Fruit fly (Drosophila melanogaster) whole organism, adult: Measurements from ENCODE around the gene CG42764.
A peak's percentile ranks its signal among the peaks of the same experiment; 100 is the strongest.

ENCODE experiments used
- CG11617 ChIP-seq: fragments of 200-800 bp; sonication (Bioruptor generic); optimal IDR thresholded peaks from 2 replicates; lab custom pipeline; 2017; ENCODE audit warnings: mild to moderate bottlenecking, missing biosample characterization, missing genetic modification reagents, missing genetic modification characterization
- CG12768 ChIP-seq: fragments of 200-800 bp; sonication (Bioruptor generic); optimal IDR thresholded peaks from 2 replicates; lab custom pipeline; 2017; ENCODE audit warnings: missing biosample characterization, missing genetic modification characterization, mild to moderate bottlenecking, moderate library complexity, missing genetic modification reagents
- CG14711 ChIP-seq: fragments of 200-800 bp; sonication (Bioruptor generic); optimal IDR thresholded peaks from 2 replicates; lab custom pipeline; 2018; ENCODE audit warnings: missing biosample characterization, mild to moderate bottlenecking, missing genetic modification characterization, moderate library complexity
- CG1620 ChIP-seq: fragments of 200-800 bp; sonication (Bioruptor generic); optimal IDR thresholded peaks from 2 replicates; lab custom pipeline; 2016; ENCODE audit warnings: missing biosample characterization, missing genetic modification characterization
- CG33017 ChIP-seq: fragments of 200-800 bp; sonication (Bioruptor generic); optimal IDR thresholded peaks from 2 replicates; lab custom pipeline; 2018; ENCODE audit warnings: missing biosample characterization, mild to moderate bottlenecking, missing genetic modification characterization, moderate library complexity
- CG5204 ChIP-seq: fragments of 200-800 bp; sonication (Bioruptor generic); optimal IDR thresholded peaks from 2 replicates; lab custom pipeline; 2016; ENCODE audit warnings: missing biosample characterization, missing genetic modification characterization
- CG7045 ChIP-seq: fragments of 200-800 bp; sonication (Bioruptor generic); optimal IDR thresholded peaks from 2 replicates; lab custom pipeline; 2017; ENCODE audit warnings: missing biosample characterization, mild to moderate bottlenecking, missing genetic modification characterization
- CG7101 ChIP-seq: fragments of 200-800 bp; sonication (Bioruptor generic); optimal IDR thresholded peaks from 2 replicates; lab custom pipeline; 2018; ENCODE audit warnings: missing biosample characterization, mild to moderate bottlenecking, missing genetic modification characterization, moderate library complexity
- Crg-1 ChIP-seq: fragments of 200-800 bp; sonication (Bioruptor generic); optimal IDR thresholded peaks from 2 replicates; lab custom pipeline; 2016; ENCODE audit warnings: missing biosample characterization, missing genetic modification characterization
- Hr96 ChIP-seq: fragments of 200-800 bp; sonication (Bioruptor generic); optimal IDR thresholded peaks from 2 replicates; lab custom pipeline; 2016; ENCODE audit warnings: missing biosample characterization, missing genetic modification characterization
- Mnt ChIP-seq: fragments of 200-800 bp; sonication (Bioruptor generic); optimal IDR thresholded peaks from 2 replicates; lab custom pipeline; 2016; ENCODE audit warnings: missing biosample characterization, mild to moderate bottlenecking, missing genetic modification characterization
- bab1 ChIP-seq: fragments of 200-800 bp; sonication (Bioruptor generic); optimal IDR thresholded peaks from 3 replicates; lab custom pipeline; 2019; ENCODE audit warnings: missing biosample characterization, mild to moderate bottlenecking, missing genetic modification characterization, moderate library complexity
- cic ChIP-seq: fragments of 200-800 bp; sonication (Bioruptor generic); optimal IDR thresholded peaks from 2 replicates; lab custom pipeline; 2017; ENCODE audit warnings: missing biosample characterization, mild to moderate bottlenecking, missing genetic modification characterization, moderate library complexity
- cnc ChIP-seq, 2 experiments: fragments of >200 bp; optimal IDR thresholded peaks; 2 replicates each; lab custom pipeline; 2017
- kay ChIP-seq: fragments of 200-800 bp; sonication (Bioruptor generic); peaks from one replicate; lab custom pipeline; 2016; ENCODE audit warnings: missing biosample characterization, missing genetic modification characterization, borderline replicate concordance
- pad ChIP-seq: fragments of 200-800 bp; sonication (Bioruptor generic); optimal IDR thresholded peaks from 3 replicates; lab custom pipeline; 2017; ENCODE audit warnings: missing biosample characterization, missing genetic modification characterization, mild to moderate bottlenecking, moderate library complexity, missing genetic modification reagents
- tj ChIP-seq: fragments of 200-800 bp; sonication (Bioruptor generic); optimal IDR thresholded peaks from 3 replicates; lab custom pipeline; 2017; ENCODE audit warnings: missing biosample characterization, mild to moderate bottlenecking, missing genetic modification characterization, moderate library complexity

The CG42764 gene

DNA sequence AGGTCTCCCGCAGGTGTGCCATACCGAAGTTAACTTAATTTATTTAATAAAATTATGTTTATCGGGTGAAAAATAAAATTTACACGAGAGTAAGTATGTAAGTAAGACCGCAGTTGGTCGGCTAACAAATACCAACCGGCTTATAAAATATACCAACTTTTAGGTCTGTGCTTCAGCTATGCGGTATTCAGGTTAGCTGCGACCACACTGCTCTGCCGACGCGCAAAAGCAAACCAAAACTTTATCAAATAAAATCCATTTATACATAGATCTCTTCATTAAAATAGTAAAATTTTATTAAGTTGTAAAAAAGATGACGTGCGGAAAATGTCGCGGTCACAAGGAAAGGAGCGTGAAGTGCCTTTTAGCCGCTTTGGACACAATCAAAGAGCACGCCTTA, 29.8 kb downstream of the CG42764 start, which contains the start of the genes mRpL15 and CtIP:
Gene mRpL15 (minus strand): TSS at position 141 of the 400 bp plus-strand sequence.
Gene CtIP (plus strand): TSS at position 182 of the 400 bp plus-strand sequence.
- TF ChIP-seq CG12768 (GFP tag; lab: Kevin White, UChicago) (no peak), Mnt (GFP tag; lab: Kevin White, UChicago) (peak; percentile 16)

DNA sequence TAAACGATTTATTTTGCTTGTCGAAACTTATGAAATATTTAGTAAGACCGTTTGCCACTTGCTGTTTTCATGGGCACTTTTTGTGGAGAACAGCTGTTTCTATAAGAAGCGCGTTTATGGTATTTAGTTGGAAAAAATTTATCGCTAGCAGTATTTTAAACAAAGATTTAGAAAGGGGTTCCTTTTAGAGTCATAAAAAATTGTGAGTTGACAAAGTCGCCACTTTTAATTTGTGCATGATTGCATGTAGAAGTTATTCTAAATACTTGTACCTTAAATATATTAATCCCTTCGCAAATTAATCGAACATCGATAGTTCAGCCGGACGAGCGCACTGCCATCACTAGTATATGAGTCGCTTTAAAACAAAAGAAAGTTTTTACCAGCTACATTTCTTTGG, 33.5 kb downstream of the CG42764 start, which contains the start of the genes Las and Psn:
Gene Las (minus strand): TSS at position 65 of the 400 bp plus-strand sequence.
Gene Psn (plus strand): TSS at position 172 of the 400 bp plus-strand sequence.
- TF ChIP-seq tj (GFP tag; lab: Kevin White, UChicago) (peak; percentile 13), CG11617 (peak; percentile 40), bab1 (GFP tag; lab: Kevin White, UChicago) (peak; percentile 56), CG1620 (GFP tag; lab: Kevin White, UChicago) (peak; percentile 12), cic (GFP tag; lab: Kevin White, UChicago) (no peak), Mnt (GFP tag; lab: Kevin White, UChicago) (peak; percentile 39), CG14711 (tag; lab: Kevin White, UChicago) (peak; percentile 23), CG7101 (tag; lab: Kevin White, UChicago) (no peak)

DNA sequence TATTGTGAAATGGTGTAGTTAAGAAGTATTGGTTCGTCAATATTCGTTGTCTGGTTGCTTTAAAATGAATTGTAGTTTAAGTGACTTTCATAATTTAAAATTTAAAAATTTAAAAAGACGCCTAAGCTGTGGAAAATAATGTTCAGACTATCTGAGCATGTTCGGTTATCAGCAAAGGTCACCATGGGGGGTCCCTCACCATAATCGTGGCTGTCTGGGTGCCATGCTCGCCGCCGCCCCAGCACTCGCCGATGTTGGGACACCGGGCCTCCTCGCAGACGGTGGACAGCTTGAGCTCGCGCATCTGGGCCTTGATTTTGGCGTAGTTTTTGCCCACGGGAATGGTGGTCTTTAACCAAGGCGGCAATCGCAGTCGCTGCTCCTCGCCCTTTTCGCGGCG, 34.2 kb downstream of the CG42764 start:
- TF ChIP-seq CG7101 (tag; lab: Kevin White, UChicago), result no peak
- no peak for TF ChIP-seq Hr96
- TF ChIP-seq bab1 (GFP tag; lab: Kevin White, UChicago), result no peak

DNA sequence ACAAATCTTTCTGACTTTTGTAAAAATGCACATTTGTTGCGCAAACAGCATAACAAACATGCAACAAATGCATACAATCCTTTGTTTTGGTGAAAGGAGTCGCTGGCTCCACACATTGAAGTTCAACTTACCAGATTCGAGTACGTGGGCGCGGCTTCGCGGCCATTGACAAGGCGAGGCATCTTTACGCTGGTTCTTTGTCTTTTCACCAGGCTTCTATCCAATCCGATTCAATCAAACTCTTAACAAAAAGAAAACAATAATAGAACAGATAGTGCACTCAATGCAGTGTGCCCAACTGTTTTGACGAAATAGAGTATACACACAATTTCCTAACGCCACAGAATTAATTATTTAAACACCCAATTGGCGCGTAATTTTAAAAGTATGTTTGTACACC, 35.7 kb downstream of the CG42764 start, which contains the start of gene CG5262:
Gene CG5262 (minus strand): TSS at position 294 of the 400 bp plus-strand sequence.
- TF ChIP-seq cnc (optimal IDR thresholded peaks at IDR 0.05; lab: Kevin White, UChicago), result no peak
- TF ChIP-seq cic (GFP tag; lab: Kevin White, UChicago), result no peak
- no peak for TF ChIP-seq CG1620 (GFP tag; lab: Kevin White, UChicago)
- TF ChIP-seq bab1 (GFP tag; lab: Kevin White, UChicago), result peak; percentile 32
- peak; percentile 63 for TF ChIP-seq tj (GFP tag; lab: Kevin White, UChicago)
- TF ChIP-seq Crg-1 (GFP tag; lab: Kevin White, UChicago), result no peak
- no peak for TF ChIP-seq CG5204 (GFP tag; lab: Kevin White, UChicago)
- TF ChIP-seq CG14711 (tag; lab: Kevin White, UChicago), result no peak

DNA sequence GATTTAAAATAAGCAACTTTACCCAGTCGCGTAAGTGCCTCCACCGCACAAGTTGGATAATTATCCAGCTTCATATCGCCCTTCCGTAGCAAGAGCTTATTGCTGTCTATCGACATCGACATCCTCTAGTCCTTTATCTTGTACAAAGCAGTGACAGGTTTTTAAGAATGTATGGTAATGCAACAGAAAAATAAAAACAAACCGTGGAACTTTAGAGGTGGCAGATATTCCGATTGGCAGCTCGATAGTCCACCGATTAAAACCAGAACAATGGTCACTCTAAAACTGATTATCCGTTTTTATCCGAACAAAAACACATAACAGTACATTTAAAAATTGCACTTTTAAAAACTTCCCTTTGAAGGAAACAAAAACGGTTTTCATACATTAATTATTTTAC, 38.4 kb downstream of the CG42764 start, which contains the start of gene CG5274:
Gene CG5274 (minus strand): TSS at position 218 of the 400 bp plus-strand sequence.
- TF ChIP-seq bab1 (GFP tag; lab: Kevin White, UChicago) (peak; percentile 62), CG14711 (tag; lab: Kevin White, UChicago) (no peak), Mnt (GFP tag; lab: Kevin White, UChicago) (no peak)

DNA sequence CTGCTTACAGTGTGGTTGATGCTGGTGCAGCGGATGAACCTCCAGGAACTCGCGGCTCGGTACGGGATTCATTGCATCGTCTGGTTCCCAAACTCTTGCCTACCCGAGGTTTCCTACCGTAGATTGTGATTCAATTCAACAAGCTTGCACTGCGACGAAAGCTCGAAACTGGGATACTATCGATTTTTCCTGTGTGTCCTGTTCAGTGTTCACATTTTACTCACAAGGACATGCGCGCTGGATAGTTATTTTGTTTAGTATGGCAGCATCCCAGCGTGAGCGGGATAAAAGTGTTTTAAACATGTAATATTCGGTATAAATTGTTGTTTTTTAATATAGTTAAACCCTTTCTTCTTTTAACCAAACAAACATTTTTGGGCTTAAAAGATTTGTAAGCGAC, 40.0 kb downstream of the CG42764 start, which contains the start of gene CG5282:
Gene CG5282 (minus strand): TSS at position 184 of the 400 bp plus-strand sequence.
- TF ChIP-seq cnc (optimal IDR thresholded peaks at IDR 0.05; lab: Kevin White, UChicago) (no peak), CG14711 (tag; lab: Kevin White, UChicago) (no peak), tj (GFP tag; lab: Kevin White, UChicago) (no peak), Mnt (GFP tag; lab: Kevin White, UChicago) (no peak), cic (GFP tag; lab: Kevin White, UChicago) (no peak), kay (GFP tag; lab: Kevin White, UChicago) (no peak), CG7045 (no peak), pad (GFP tag; lab: Kevin White, UChicago) (no peak), CG11617 (no peak), CG7101 (tag; lab: Kevin White, UChicago) (no peak), bab1 (GFP tag; lab: Kevin White, UChicago) (no peak), CG5204 (GFP tag; lab: Kevin White, UChicago) (no peak), Crg-1 (GFP tag; lab: Kevin White, UChicago) (no peak), CG33017 (tag; lab: Kevin White, UChicago) (no peak)
